Worm (Caenorhabditis elegans) whole organism, early embryonic: Measurements from ENCODE around the gene srab-8.

Experiments
- ceh-13 ChIP-seq: fragments of 200-800 bp; sonication (Bioruptor generic); optimal IDR thresholded peaks from 2 replicates; lab custom pipeline; 2018; ENCODE audit warnings: mild to moderate bottlenecking, missing genetic modification characterization, missing compliant biosample characterization
- pes-1 ChIP-seq: fragments of 200-800 bp; sonication (Bioruptor generic); IDR thresholded peaks from 2 replicates; pipeline ENCODE4 v1.3.6; 2022; ENCODE audit warnings: missing genetic modification reagents, missing genetic modification characterization, missing compliant biosample characterization

DNA sequence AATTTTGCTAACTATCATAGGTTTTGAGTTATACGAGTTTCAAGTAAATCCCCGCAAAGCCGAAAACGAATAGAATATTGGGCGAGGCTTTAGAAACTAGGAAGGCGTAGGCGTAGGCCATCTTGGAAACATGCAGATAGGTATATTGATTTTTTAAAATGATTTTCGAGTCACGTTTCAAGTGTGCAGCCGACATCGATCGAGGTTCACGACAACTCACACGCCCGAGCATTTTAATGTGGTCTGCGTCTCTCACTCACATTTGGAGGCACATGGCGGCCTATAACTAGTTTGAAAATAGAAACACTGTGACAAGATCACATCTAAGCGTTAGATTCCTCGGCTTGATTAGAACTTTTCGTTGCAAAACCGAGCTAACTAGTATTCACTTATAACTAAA, 51.1 kb downstream of the srab-8 start, which contains the start of gene K08D9.2:
- no peak for TF ChIP-seq pes-1 (GFP tag; lab: Robert Waterston, UW)
- no peak for TF ChIP-seq ceh-13
